Worm (Caenorhabditis elegans): ENCODE data around the gene idpp-4.

Gene idpp-4

DNA sequence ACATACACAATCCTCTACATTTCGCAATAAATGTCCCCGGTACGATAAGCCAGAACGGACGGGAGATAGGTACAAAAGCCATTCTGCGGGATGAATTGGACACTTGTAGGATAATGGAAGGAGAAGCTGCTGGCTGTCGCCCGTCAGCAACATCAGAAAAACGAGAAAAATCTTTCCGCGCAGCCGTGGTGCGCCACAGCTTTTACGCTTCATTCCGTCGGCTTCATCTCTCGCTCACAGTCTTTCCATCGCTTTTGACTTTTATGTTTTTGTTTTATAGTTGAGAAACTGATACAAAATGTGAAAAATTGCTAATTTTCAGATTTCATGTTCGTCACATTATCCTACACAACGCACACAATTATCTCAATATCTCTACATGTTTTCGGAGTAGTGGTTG, 24.8 kb downstream of the idpp-4 start, which contains the start of gene C07E3.10:
TSS of gene C07E3.10 (plus strand) at position 301 of the 400 bp plus-strand sequence.
- TF ChIP-seq hlh-4 (tag; optimal IDR thresholded peaks at IDR 0.05) (no peak), lir-3 (tag; optimal IDR thresholded peaks at IDR 0.05; ENCODE audit: poor library complexity) (no peak), F16B12.6 (tag; optimal IDR thresholded peaks at IDR 0.05) (no peak), nhr-76 (tag; optimal IDR thresholded peaks at IDR 0.05) (no peak), lin-15B (tag; optimal IDR thresholded peaks at IDR 0.05) (no peak), snpc-4 (tag; optimal IDR thresholded peaks at IDR 0.05) (no peak), vab-15 (tag; optimal IDR thresholded peaks at IDR 0.05) (no peak), aha-1 (tag; optimal IDR thresholded peaks at IDR 0.05) (no peak), nhr-20 (tag; optimal IDR thresholded peaks at IDR 0.05) (no peak)

DNA sequence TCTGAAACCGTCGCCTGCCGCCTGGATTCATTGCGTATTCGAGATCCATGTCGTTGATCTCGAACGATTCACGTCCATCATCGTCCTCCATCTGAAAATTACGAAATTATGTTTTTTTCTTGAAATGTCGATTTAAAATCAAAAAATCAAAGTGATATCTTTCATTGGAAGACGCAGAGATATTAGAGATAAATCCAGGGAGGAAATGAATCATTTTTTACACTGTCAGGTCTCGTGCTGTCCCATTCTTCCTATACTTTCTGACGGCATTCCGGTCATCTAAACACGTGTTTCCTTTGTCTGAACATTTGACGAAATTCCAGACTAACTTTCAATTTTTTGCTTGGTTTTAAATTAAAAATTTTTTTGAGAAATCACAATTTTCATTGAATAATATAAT, 28.7 kb downstream of the idpp-4 start, which contains the start of gene stip-1:
TSS of gene stip-1 (minus strand) at position 98 of the 400 bp plus-strand sequence.
- peak; percentile 27 for TF ChIP-seq rnt-1 (tag; optimal IDR thresholded peaks at IDR 0.05)
- TF ChIP-seq lsy-2 (tag; optimal IDR thresholded peaks at IDR 0.05): peak in 1 of 2 experiments; percentile 2
- TF ChIP-seq efl-1 (optimal IDR thresholded peaks at IDR 0.05): no peak
- TF ChIP-seq efl-1 (GFP tag; optimal IDR thresholded peaks at IDR 0.05 in 1 of 2): peak in 1 of 2 experiments; percentile 91
- peak; percentile 39 for TF ChIP-seq nhr-71 (tag; optimal IDR thresholded peaks at IDR 0.05)
- TF ChIP-seq ceh-82 (tag; optimal IDR thresholded peaks at IDR 0.05): no peak

DNA sequence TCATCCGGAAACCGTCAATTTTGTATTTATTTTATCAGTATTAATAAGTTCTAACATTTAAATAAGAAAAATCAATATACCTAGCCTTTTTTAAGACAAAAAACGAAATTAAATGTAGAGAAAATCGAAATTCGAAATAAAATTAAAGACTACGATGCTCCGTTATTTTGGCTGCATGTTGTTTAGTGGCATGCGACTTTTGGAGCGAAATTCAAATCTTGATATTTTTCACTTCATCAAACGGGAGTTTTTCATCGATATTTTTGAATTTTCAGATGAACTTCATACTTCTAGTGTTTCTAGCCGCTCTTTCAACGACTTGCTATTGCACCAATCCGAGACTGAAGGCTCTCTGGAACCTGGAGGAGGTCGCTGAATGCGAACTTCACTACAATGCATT, 29.2 kb downstream of the idpp-4 start, which contains the start of gene C07E3.9:
TSS of gene C07E3.9 (plus strand) at position 270 of the 400 bp plus-strand sequence.
- TF ChIP-seq ets-5 (GFP tag; IDR thresholded peaks at IDR 0.05): no peak
- TF ChIP-seq dpl-1 (GFP tag; optimal IDR thresholded peaks at IDR 0.05): peak; percentile 90 to 96 (median 93)
- no peak for TF ChIP-seq vab-15 (tag; optimal IDR thresholded peaks at IDR 0.05)
- TF ChIP-seq hlh-17 (GFP tag; optimal IDR thresholded peaks at IDR 0.05; ENCODE audit: borderline replicate concordance): no peak
- no peak for TF ChIP-seq fkh-8 (tag; optimal IDR thresholded peaks at IDR 0.05)
- no peak for TF ChIP-seq unc-62 (GFP tag; optimal IDR thresholded peaks at IDR 0.05)
- TF ChIP-seq zag-1 (tag; optimal IDR thresholded peaks at IDR 0.05): no peak
- peak; percentile 27 to 81 for TF ChIP-seq lsy-2 (tag; optimal IDR thresholded peaks at IDR 0.05)
- no peak for TF ChIP-seq sox-4 (tag; optimal IDR thresholded peaks at IDR 0.05)
- no peak for TF ChIP-seq nhr-11 (tag; optimal IDR thresholded peaks at IDR 0.05)
- TF ChIP-seq ceh-82 (tag; optimal IDR thresholded peaks at IDR 0.05): peak in 2 of 3 experiments; percentile 23 to 24
- TF ChIP-seq swsn-7 (tag; optimal IDR thresholded peaks at IDR 0.05): no peak
- peak; percentile 39; the same call in 1 of the 2 replicates for TF ChIP-seq mab-9 (GFP tag; IDR thresholded peaks at IDR 0.05)
- peak; percentile 28 for TF ChIP-seq fos-1 (tag; optimal IDR thresholded peaks at IDR 0.05)
- no peak for TF ChIP-seq ama-1 (optimal IDR thresholded peaks at IDR 0.05)
- peak; percentile 94 to 97 for TF ChIP-seq efl-1 (optimal IDR thresholded peaks at IDR 0.05)
- peak; percentile 94 to 99 for TF ChIP-seq efl-1 (GFP tag; optimal IDR thresholded peaks at IDR 0.05 in 1 of 2)
- TF ChIP-seq blmp-1 (tag; optimal IDR thresholded peaks at IDR 0.05): peak; percentile 18
- no peak for TF ChIP-seq hpl-2 (GFP tag; optimal IDR thresholded peaks at IDR 0.05)
- no peak for TF ChIP-seq sptf-1 (tag; optimal IDR thresholded peaks at IDR 0.05)
- TF ChIP-seq egl-13 (tag; optimal IDR thresholded peaks at IDR 0.05): no peak
- peak; percentile 41 for TF ChIP-seq lin-15B (tag; optimal IDR thresholded peaks at IDR 0.05)
- no peak for TF ChIP-seq ceh-88 (GFP tag; IDR thresholded peaks at IDR 0.05)
- no peak for TF ChIP-seq fkh-10 (GFP tag; optimal IDR thresholded peaks at IDR 0.05)
- peak in 1 of 6 experiments; percentile 21 for TF ChIP-seq elt-3 (tag; optimal IDR thresholded peaks at IDR 0.05)
- no peak for TF ChIP-seq nhr-77 (tag; optimal IDR thresholded peaks at IDR 0.05)
- no peak for TF ChIP-seq nhr-28 (tag; optimal IDR thresholded peaks at IDR 0.05)
- TF ChIP-seq unc-130 (tag; optimal IDR thresholded peaks at IDR 0.05): peak; percentile 27
- TF ChIP-seq fkh-4 (tag; optimal IDR thresholded peaks at IDR 0.05; ENCODE audit: borderline replicate concordance): no peak
- TF ChIP-seq dsc-1 (tag; optimal IDR thresholded peaks at IDR 0.05): no peak
- no peak for TF ChIP-seq lin-39 (tag; optimal IDR thresholded peaks at IDR 0.05)
- TF ChIP-seq grh-1 (GFP tag; IDR thresholded peaks at IDR 0.05): no peak
- no peak for TF ChIP-seq mef-2 (tag; optimal IDR thresholded peaks at IDR 0.05)
- no peak for TF ChIP-seq lin-14 (GFP tag; optimal IDR thresholded peaks at IDR 0.05)
- TF ChIP-seq pqm-1 (tag; optimal IDR thresholded peaks at IDR 0.05): no peak
- no peak for TF ChIP-seq lir-3 (tag; optimal IDR thresholded peaks at IDR 0.05; ENCODE audit: poor library complexity)
- TF ChIP-seq nhr-71 (tag; optimal IDR thresholded peaks at IDR 0.05): peak; percentile 11
- TF ChIP-seq snu-23 (GFP tag; optimal IDR thresholded peaks at IDR 0.05): peak; percentile 50
- TF ChIP-seq hlh-4 (tag; optimal IDR thresholded peaks at IDR 0.05): no peak
- TF ChIP-seq xbp-1 (tag; optimal IDR thresholded peaks at IDR 0.05): peak; percentile 28
- peak; percentile 39 for TF ChIP-seq rnt-1 (tag; optimal IDR thresholded peaks at IDR 0.05)
- no peak for TF ChIP-seq alr-1 (tag; optimal IDR thresholded peaks at IDR 0.05; ENCODE audit: borderline replicate concordance)
- no peak for TF ChIP-seq mep-1 (tag; optimal IDR thresholded peaks at IDR 0.05)

Measured in whole organism, L1 larva.